Fruit fly (Drosophila melanogaster): ENCODE data around the gene CG11537.

CG11537 gene

dm6 chr3L:3078398-3079155 is 64.7 kb downstream of the CG11537 start (continued):
- TF ChIP-seq Tbp (GFP tag; optimal IDR thresholded peaks at IDR 0.05) (no peak), chn (GFP tag; optimal IDR thresholded peaks at IDR 0.05) (no peak), CG4360 (GFP tag; IDR thresholded peaks at IDR 0.05) (no peak), croc (GFP tag; conservative IDR thresholded peaks at IDR 0.05) (no peak), ham (GFP tag; IDR thresholded peaks at IDR 0.05) (no peak), da (GFP tag; optimal IDR thresholded peaks at IDR 0.05) (no peak), maf-S (GFP tag; optimal IDR thresholded peaks at IDR 0.05) (no peak), klu (GFP tag; IDR thresholded peaks at IDR 0.05) (peak; percentile 35), crp (GFP tag; optimal IDR thresholded peaks at IDR 0.05) (no peak), amos (GFP tag; IDR thresholded peaks at IDR 0.05; ENCODE audit: partially characterized antibody) (no peak), cwo (GFP tag; optimal IDR thresholded peaks at IDR 0.05) (peak; percentile 21), usp (GFP tag; optimal IDR thresholded peaks at IDR 0.05) (no peak), CG7963 (GFP tag; IDR thresholded peaks at IDR 0.05; ENCODE audit: partially characterized antibody) (no peak), CG15011 (GFP tag; optimal IDR thresholded peaks at IDR 0.05) (peak; percentile 4), Oli (tag; optimal IDR thresholded peaks at IDR 0.05) (peak; percentile 68), CG14050 (GFP tag; IDR thresholded peaks at IDR 0.05) (peak; percentile 21; the same call in 1 of the 3 replicates), abd-A (tag; optimal IDR thresholded peaks at IDR 0.05) (peak; percentile 88), CG16863 (GFP tag; optimal IDR thresholded peaks at IDR 0.05) (no peak), CG33213 (GFP tag; optimal IDR thresholded peaks at IDR 0.05) (no peak), pros (GFP tag; optimal IDR thresholded peaks at IDR 0.05) (peak; percentile 30), CG31441 (GFP tag; IDR thresholded peaks at IDR 0.05) (peak; percentile 35; the same call in 1 of the 2 replicates), Awh (GFP tag; IDR thresholded peaks at IDR 0.05) (peak; percentile 53; the same call in 1 of the 2 replicates), gro (GFP tag; optimal IDR thresholded peaks at IDR 0.05) (no peak), nom (GFP tag; optimal IDR thresholded peaks at IDR 0.05) (no peak), ewg (GFP tag; optimal IDR thresholded peaks at IDR 0.05) (no peak), CG11247 (GFP tag; IDR thresholded peaks at IDR 0.05) (no peak), ttk (GFP tag; IDR thresholded peaks at IDR 0.05) (no peak), Neu2 (GFP tag; optimal IDR thresholded peaks at IDR 0.05; ENCODE audit: borderline replicate concordance) (no peak), GATAe (GFP tag; conservative IDR thresholded peaks at IDR 0.05) (no peak), vvl (GFP tag; IDR thresholded peaks at IDR 0.05) (peak; percentile 85), Nf-YA (GFP tag; IDR thresholded peaks at IDR 0.05) (no peak), gcm2 (GFP tag; optimal IDR thresholded peaks at IDR 0.05) (no peak), CG15479 (GFP tag; optimal IDR thresholded peaks at IDR 0.05) (no peak), gt (GFP tag; IDR thresholded peaks at IDR 0.05) (no peak), ci (GFP tag; IDR thresholded peaks at IDR 0.05) (peak; percentile 58; the same call in 1 of the 3 replicates), ac (GFP tag; optimal IDR thresholded peaks at IDR 0.05) (no peak), CG10654 (GFP tag; optimal IDR thresholded peaks at IDR 0.05) (no peak), bsh (GFP tag; optimal IDR thresholded peaks at IDR 0.05) (peak in 1 of 2 experiments; percentile 14), eve (GFP tag; optimal IDR thresholded peaks at IDR 0.05) (peak in 1 of 2 experiments; percentile 80), cato (GFP tag; optimal IDR thresholded peaks at IDR 0.05; ENCODE audit: borderline replicate concordance) (no peak), ems (GFP tag; optimal IDR thresholded peaks at IDR 0.05) (no peak), Poxn (GFP tag; IDR thresholded peaks at IDR 0.05) (no peak), CG6683 (GFP tag; optimal IDR thresholded peaks at IDR 0.05) (peak; percentile 47), CG2120 (GFP tag; optimal IDR thresholded peaks at IDR 0.05) (peak; percentile 60), CG4707 (GFP tag; optimal IDR thresholded peaks at IDR 0.05) (no peak), CG8944 (GFP tag; optimal IDR thresholded peaks at IDR 0.05) (no peak), chinmo (GFP tag; IDR thresholded peaks at IDR 0.05; ENCODE audit: partially characterized antibody) (peak; percentile 90), CG17568 (GFP tag; optimal IDR thresholded peaks at IDR 0.05) (peak; percentile 15), Rx (GFP tag; IDR thresholded peaks at IDR 0.05) (peak; percentile 9; the same call in 1 of the 2 replicates)

Data from whole organism, embryonic.